Worm (Caenorhabditis elegans): ENCODE measurements around the gene srj-8.

- TF ChIP-seq nhr-10 (tag; optimal IDR thresholded peaks at IDR 0.05) (no peak), nhr-102 (tag; optimal IDR thresholded peaks at IDR 0.05) (no peak)
Observed at ce11 chrV:3259168-3259622, 11.6 kb downstream of the srj-8 start, which contains the start of gene T28A11.16.
